Fruit fly (Drosophila melanogaster) whole organism, embryonic: ENCODE results near the gene form3.

Source experiments
- CG32767 ChIP-seq: fragments of 200-800 bp; sonication (Bioruptor generic); IDR thresholded peaks from 2 replicates; pipeline ENCODE4 v1.3.6; 2022; ENCODE audit warnings: missing biosample characterization, missing genetic modification characterization
- amos ChIP-seq: fragments of 200-800 bp; sonication (Bioruptor generic); IDR thresholded peaks from 2 replicates; pipeline ENCODE4 v1.3.6; 2022; ENCODE audit warnings: missing biosample characterization, missing genetic modification characterization; ENCODE audit not compliant: partially characterized antibody
- klu ChIP-seq: fragments of 200-800 bp; sonication (Bioruptor generic); IDR thresholded peaks from 2 replicates; pipeline ENCODE4 v1.3.6; 2022; ENCODE audit warnings: missing biosample characterization, missing genetic modification characterization

- TF ChIP-seq CG32767 (GFP tag; lab: Robert Waterston, UW) = no peak
- TF ChIP-seq amos = no peak
- TF ChIP-seq klu (GFP tag; lab: Robert Waterston, UW) = no peak
Measured at dm6 chr3L:7092904-7093303, 1.7 kb upstream of the form3 start, which contains the start of gene Cpr65Ec.
